Fruit fly (Drosophila melanogaster) whole organism, embryonic: Measurements from ENCODE around the gene Bicra.

ENCODE experiments used
- Blimp-1 ChIP-seq: fragments of 200-800 bp; sonication (Bioruptor generic); optimal IDR thresholded peaks from 3 replicates; lab custom pipeline; 2018; ENCODE audit warnings: missing biosample characterization, missing genetic modification characterization, mild to moderate bottlenecking, moderate library complexity, missing genetic modification reagents
- CG10274 ChIP-seq: fragments of 200-800 bp; sonication (Bioruptor generic); optimal IDR thresholded peaks from 3 replicates; lab custom pipeline; 2017; ENCODE audit warnings: missing biosample characterization, mild to moderate bottlenecking, missing genetic modification characterization
- CG14050 ChIP-seq: fragments of 200-800 bp; sonication (Bioruptor generic); IDR thresholded peaks from 3 replicates; pipeline ENCODE4 v1.3.6; 2022; ENCODE audit warnings: missing biosample characterization, missing genetic modification characterization
- CG6654 ChIP-seq: fragments of 200-800 bp; sonication (Bioruptor generic); optimal IDR thresholded peaks from 2 replicates; lab custom pipeline; 2017; ENCODE audit warnings: missing biosample characterization, mild to moderate bottlenecking, missing genetic modification characterization
- CkIIα-i1 ChIP-seq: fragments of 200-800 bp; sonication (Bioruptor generic); IDR thresholded peaks from 2 replicates; pipeline ENCODE4 v1.3.6; 2022; ENCODE audit warnings: missing biosample characterization, missing genetic modification characterization
- ERR ChIP-seq: fragments of 200-800 bp; sonication (Bioruptor generic); optimal IDR thresholded peaks from 2 replicates; lab custom pipeline; 2016; ENCODE audit warnings: missing biosample characterization, missing genetic modification characterization
- Eip74EF ChIP-seq, 2 experiments: fragments of 200-800 bp in 1 of 2; fragments of >200 bp in 1 of 2; sonication (Bioruptor generic) in 1 of 2; optimal IDR thresholded peaks; 2 replicates each; lab custom pipeline; 2017 to 2019; ENCODE audit warnings: missing biosample characterization in 2 of 2, missing genetic modification characterization in 2 of 2, mild to moderate bottlenecking in 1 of 2, moderate library complexity in 1 of 2
- Optix ChIP-seq: fragments of 200-800 bp; sonication (Bioruptor generic); IDR thresholded peaks from 3 replicates; pipeline ENCODE4 v1.3.6; 2022; ENCODE audit warnings: missing biosample characterization, missing genetic modification characterization
- TFAM ChIP-seq: fragments of 200-800 bp; sonication (Bioruptor generic); optimal IDR thresholded peaks from 2 replicates; lab custom pipeline; 2017; ENCODE audit warnings: missing biosample characterization, missing genetic modification characterization, inconsistent platforms

- no peak for TF ChIP-seq ERR
- no peak for TF ChIP-seq Eip74EF (GFP tag; optimal IDR thresholded peaks at IDR 0.05; lab: Kevin White, UChicago)
- TF ChIP-seq Blimp-1 (GFP tag; lab: Kevin White, UChicago): no peak
- no peak for TF ChIP-seq Optix (GFP tag; lab: Robert Waterston, UW)
- TF ChIP-seq TFAM (GFP tag; lab: Kevin White, UChicago): no peak
- TF ChIP-seq CG6654 (GFP tag; lab: Kevin White, UChicago): no peak
- TF ChIP-seq CG10274: no peak
- TF ChIP-seq CkIIα-i1: no peak
- TF ChIP-seq CG14050 (GFP tag; lab: Robert Waterston, UW): no peak
Measured at dm6 chr3R:29062717-29063206, at the start of gene Bicra, which contains the start of gene Cul5.
